Fruit fly (Drosophila melanogaster): ENCODE measurements around the gene Cyp12a4.

Cyp12a4 gene

DNA sequence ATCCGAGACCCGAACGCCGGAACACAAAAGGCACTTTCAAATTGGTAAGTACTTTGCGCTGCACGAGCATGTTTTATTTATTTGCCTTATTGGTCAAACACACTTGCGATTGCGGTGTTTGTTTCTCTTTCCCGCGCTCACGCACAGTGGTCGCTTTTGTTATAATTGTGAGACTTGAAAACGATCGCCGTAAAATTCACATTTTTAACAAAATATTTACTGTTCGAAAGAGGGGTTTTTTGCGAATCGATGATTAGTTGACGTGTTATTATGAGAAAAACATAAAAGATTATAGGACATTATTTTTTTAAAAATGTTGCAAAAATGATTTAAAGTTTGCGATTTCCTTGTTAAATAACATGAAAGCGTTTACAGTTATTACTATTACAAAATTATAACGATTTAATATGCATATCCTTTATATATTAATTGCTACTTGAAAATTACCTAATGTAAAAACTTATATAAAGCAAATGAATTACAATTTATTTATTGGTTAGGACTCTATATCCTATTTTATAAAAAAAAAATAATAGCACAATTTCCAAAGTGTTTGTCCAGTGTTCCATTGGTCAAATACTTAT lies 30.0 kb downstream of the Cyp12a4 start:
- TF ChIP-seq Dll (optimal IDR thresholded peaks at IDR 0.05) (no peak), usp (GFP tag; optimal IDR thresholded peaks at IDR 0.05) (no peak), pan (optimal IDR thresholded peaks at IDR 0.05) (no peak), EcR (GFP tag; optimal IDR thresholded peaks at IDR 0.05) (no peak), psq (optimal IDR thresholded peaks at IDR 0.05) (no peak), CG8478 (optimal IDR thresholded peaks at IDR 0.05) (no peak)

DNA sequence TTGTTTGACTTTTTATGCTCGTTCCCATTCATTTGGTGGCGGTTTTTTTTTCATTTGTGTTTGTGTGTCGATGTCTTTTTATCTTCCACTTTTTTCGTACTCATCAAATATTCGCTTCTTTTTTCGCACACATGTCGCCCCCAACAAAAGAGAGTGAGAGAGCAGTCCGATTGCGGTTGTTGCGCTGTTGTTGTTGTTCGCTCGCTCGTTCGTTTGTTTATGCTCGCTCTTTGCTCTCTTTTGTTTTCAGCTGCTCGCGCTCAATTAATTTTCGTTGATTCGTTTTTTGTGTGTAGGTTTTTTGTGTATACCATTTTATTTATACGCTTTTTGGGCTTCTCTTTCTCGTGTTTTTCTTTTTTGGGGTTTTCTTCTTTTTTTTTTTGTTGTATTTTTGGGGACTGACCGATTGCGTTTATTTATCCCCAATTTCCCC lies 30.7 kb downstream of the Cyp12a4 start:
- TF ChIP-seq Dll (optimal IDR thresholded peaks at IDR 0.05) (peak; percentile 80), usp (GFP tag; optimal IDR thresholded peaks at IDR 0.05) (no peak), pan (optimal IDR thresholded peaks at IDR 0.05) (no peak), psq (optimal IDR thresholded peaks at IDR 0.05) (no peak), EcR (GFP tag; optimal IDR thresholded peaks at IDR 0.05) (no peak), CG8478 (optimal IDR thresholded peaks at IDR 0.05) (no peak)

- TF ChIP-seq Dll (optimal IDR thresholded peaks at IDR 0.05) (no peak), EcR (GFP tag; optimal IDR thresholded peaks at IDR 0.05) (no peak), usp (GFP tag; optimal IDR thresholded peaks at IDR 0.05) (no peak), pan (optimal IDR thresholded peaks at IDR 0.05) (no peak), CG8478 (optimal IDR thresholded peaks at IDR 0.05) (no peak), psq (optimal IDR thresholded peaks at IDR 0.05) (no peak)
Observed at dm6 chr3R:19166077-19166778, 31.3 kb downstream of the Cyp12a4 start.

DNA sequence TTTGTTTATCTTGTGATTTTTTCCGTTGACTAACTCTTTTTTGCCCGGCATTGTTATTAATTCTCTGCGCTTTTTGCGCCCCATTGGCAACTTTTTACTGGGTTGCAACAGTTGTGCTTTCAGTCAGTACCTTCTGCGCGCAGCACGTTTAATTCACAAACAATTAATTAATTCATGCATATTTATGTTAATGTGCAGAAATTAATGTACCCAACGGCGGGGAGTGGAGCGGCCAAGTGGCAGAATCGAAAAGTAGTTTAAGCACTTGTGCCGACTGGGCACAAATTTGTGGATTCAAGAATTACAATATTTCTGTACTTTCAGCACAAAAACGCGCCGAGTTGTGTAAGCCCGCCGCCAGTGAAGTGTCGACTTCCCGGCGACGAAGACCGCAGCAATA lies 32.6 kb downstream of the Cyp12a4 start:
- TF ChIP-seq CG8478 (optimal IDR thresholded peaks at IDR 0.05) (no peak), usp (GFP tag; optimal IDR thresholded peaks at IDR 0.05) (no peak), pan (optimal IDR thresholded peaks at IDR 0.05) (no peak), Dll (optimal IDR thresholded peaks at IDR 0.05) (no peak), EcR (GFP tag; optimal IDR thresholded peaks at IDR 0.05) (no peak), psq (optimal IDR thresholded peaks at IDR 0.05) (no peak)

dm6 chr3R:19174512-19174911 lies 39.6 kb downstream of the Cyp12a4 start:
- TF ChIP-seq EcR (GFP tag; optimal IDR thresholded peaks at IDR 0.05), result no peak
- TF ChIP-seq psq (optimal IDR thresholded peaks at IDR 0.05), result no peak
- no peak for TF ChIP-seq CG8478 (optimal IDR thresholded peaks at IDR 0.05)
- no peak for TF ChIP-seq pan (optimal IDR thresholded peaks at IDR 0.05)
- no peak for TF ChIP-seq Dll (optimal IDR thresholded peaks at IDR 0.05)
- no peak for TF ChIP-seq usp (GFP tag; optimal IDR thresholded peaks at IDR 0.05)

DNA sequence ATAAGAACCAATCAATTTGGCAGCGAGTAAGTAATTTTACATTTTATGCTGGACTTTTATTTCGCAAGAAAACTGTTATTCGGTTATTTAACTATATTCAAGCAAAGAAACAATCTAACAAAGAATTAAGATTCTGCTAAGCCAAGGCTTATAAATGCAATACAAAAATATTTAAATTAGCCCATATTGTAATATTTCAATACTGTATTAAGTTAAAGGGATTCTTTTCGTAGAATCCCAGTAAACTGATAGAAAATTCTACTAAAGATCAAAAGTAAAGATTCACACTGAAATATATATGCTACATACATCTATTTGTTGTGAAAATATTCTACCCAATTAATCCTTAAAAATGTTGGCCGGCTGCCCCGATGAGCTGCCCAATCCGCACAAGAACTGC lies 41.7 kb downstream of the Cyp12a4 start, which contains the start of gene CG14282:
TSS of gene CG14282 (plus strand) at position 301 of the 400 bp plus-strand sequence.
- TF ChIP-seq EcR (GFP tag; optimal IDR thresholded peaks at IDR 0.05) (no peak), usp (GFP tag; optimal IDR thresholded peaks at IDR 0.05) (no peak), psq (optimal IDR thresholded peaks at IDR 0.05) (no peak), CG8478 (optimal IDR thresholded peaks at IDR 0.05) (no peak), pan (optimal IDR thresholded peaks at IDR 0.05) (no peak), Dll (optimal IDR thresholded peaks at IDR 0.05) (no peak)

DNA sequence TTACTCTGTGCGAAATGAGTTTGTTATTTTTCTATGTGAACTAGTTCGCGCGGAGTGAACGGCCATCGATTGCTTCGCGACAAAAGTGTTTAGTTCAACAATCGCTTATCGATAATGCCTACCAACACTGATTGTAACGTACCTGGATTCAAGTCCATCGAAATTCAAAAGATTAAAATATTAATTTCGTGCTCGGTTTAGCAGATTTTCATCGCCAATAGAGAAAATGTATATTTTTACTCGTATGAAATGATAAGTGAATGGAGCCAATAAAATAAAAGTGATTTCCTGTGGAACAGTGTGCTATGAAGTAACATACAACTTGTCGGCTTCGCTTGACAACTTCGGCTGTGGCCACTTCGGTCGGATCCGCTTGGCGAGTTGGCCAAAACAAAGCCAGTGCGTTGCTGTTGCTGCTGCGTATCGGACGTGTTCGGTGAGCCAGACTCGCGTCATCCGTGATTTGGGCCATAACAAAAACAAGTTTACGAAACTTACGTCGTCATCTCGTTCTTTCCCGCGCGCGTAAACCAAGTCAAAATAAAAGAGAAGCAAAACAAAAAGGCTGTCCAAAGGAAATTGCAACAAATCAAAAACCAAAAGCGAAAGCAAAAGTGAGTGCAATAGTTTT lies 45.4 kb downstream of the Cyp12a4 start, which contains the start of the genes CG5555 and myd:
TSS of gene CG5555 (minus strand) at position 276 of the 631 bp plus-strand sequence.
TSS of gene myd (plus strand) at position 397 of the 631 bp plus-strand sequence.
- TF ChIP-seq usp (GFP tag; optimal IDR thresholded peaks at IDR 0.05), result no peak

dm6 chr3R:19181214-19181613 lies 46.3 kb downstream of the Cyp12a4 start:
- TF ChIP-seq Dll (optimal IDR thresholded peaks at IDR 0.05), result no peak
- no peak for TF ChIP-seq usp (GFP tag; optimal IDR thresholded peaks at IDR 0.05)
- TF ChIP-seq CG8478 (optimal IDR thresholded peaks at IDR 0.05), result no peak
- TF ChIP-seq EcR (GFP tag; optimal IDR thresholded peaks at IDR 0.05), result no peak
- no peak for TF ChIP-seq pan (optimal IDR thresholded peaks at IDR 0.05)
- TF ChIP-seq psq (optimal IDR thresholded peaks at IDR 0.05), result no peak

DNA sequence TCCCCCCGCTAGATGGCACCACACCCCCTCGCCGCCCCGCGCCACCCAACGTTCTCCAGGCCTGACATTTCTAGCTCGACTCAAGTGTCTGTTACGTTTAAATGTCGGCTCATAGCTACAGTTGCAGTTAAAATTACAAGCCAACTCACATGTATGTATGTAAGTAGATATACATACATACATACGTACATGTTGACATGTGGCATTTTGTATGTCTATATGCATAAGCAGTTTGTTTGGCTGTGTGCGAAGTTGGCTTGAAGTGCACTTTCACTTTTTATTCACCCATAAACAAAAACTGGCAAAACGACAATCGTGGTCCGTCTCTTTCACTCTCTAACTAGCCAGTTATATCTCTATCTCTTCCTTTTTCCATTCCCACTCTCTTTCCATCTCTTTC lies 47.9 kb downstream of the Cyp12a4 start:
- TF ChIP-seq psq (optimal IDR thresholded peaks at IDR 0.05), result no peak

Measured in whole organism.